Fruit fly (Drosophila melanogaster) whole organism, pupa: ENCODE data around the gene CG10650.
A peak's percentile ranks its signal among the peaks of the same experiment; 100 is the strongest.

Experiments used
- CG10348 ChIP-seq: fragments of 200-800 bp; sonication (Bioruptor generic); IDR thresholded peaks from 2 replicates; pipeline ENCODE4 v1.3.6; 2022; ENCODE audit warnings: missing biosample characterization, missing genetic modification characterization
- CG12605 ChIP-seq: fragments of 200-800 bp; sonication (Bioruptor generic); IDR thresholded peaks from 2 replicates; pipeline ENCODE4 v1.3.6; 2022; ENCODE audit warnings: missing biosample characterization, missing genetic modification characterization
- CG13204 ChIP-seq: fragments of 200-800 bp; sonication (Bioruptor generic); optimal IDR thresholded peaks from 2 replicates; lab custom pipeline; 2018; ENCODE audit warnings: missing biosample characterization, mild to moderate bottlenecking, missing genetic modification characterization, moderate library complexity
- CG14655 ChIP-seq: fragments of 200-800 bp; sonication (Bioruptor generic); optimal IDR thresholded peaks from 3 replicates; lab custom pipeline; 2017; ENCODE audit warnings: mild to moderate bottlenecking, missing biosample characterization, missing genetic modification reagents, missing genetic modification characterization
- CG15710 ChIP-seq: fragments of 200-800 bp; sonication (Bioruptor generic); optimal IDR thresholded peaks from 2 replicates; lab custom pipeline; 2018; ENCODE audit warnings: missing biosample characterization, mild to moderate bottlenecking, missing genetic modification characterization, moderate library complexity
- CG17806 ChIP-seq: fragments of 200-800 bp; sonication (Bioruptor generic); optimal IDR thresholded peaks from 2 replicates; lab custom pipeline; 2018; ENCODE audit warnings: missing biosample characterization, mild to moderate bottlenecking, missing genetic modification characterization, moderate library complexity
- CG32121 ChIP-seq: fragments of 200-800 bp; sonication (Bioruptor generic); IDR thresholded peaks from 2 replicates; pipeline ENCODE4 v1.3.6; 2022; ENCODE audit warnings: missing biosample characterization, missing genetic modification characterization
- CG34367 ChIP-seq: fragments of 200-800 bp; sonication (Bioruptor generic); optimal IDR thresholded peaks from 2 replicates; lab custom pipeline; 2018; ENCODE audit warnings: missing biosample characterization, mild to moderate bottlenecking, missing genetic modification characterization
- CG4496 ChIP-seq: fragments of 200-800 bp; sonication (Bioruptor generic); IDR thresholded peaks from 3 replicates; pipeline ENCODE4 v1.3.6; 2022; ENCODE audit warnings: missing biosample characterization, missing genetic modification characterization
- CG8159 ChIP-seq: fragments of 200-800 bp; sonication (Bioruptor generic); optimal IDR thresholded peaks from 3 replicates; lab custom pipeline; 2018; ENCODE audit warnings: missing biosample characterization, mild to moderate bottlenecking, missing genetic modification characterization, moderate library complexity
- CG8301 ChIP-seq: fragments of 200-800 bp; sonication (Bioruptor generic); optimal IDR thresholded peaks from 2 replicates; lab custom pipeline; 2018; ENCODE audit warnings: missing biosample characterization, mild to moderate bottlenecking, missing genetic modification characterization
- CG9948 ChIP-seq: fragments of 200-800 bp; sonication (Bioruptor generic); optimal IDR thresholded peaks from 2 replicates; lab custom pipeline; 2018; ENCODE audit warnings: missing biosample characterization, mild to moderate bottlenecking, missing genetic modification characterization, moderate library complexity
- D1 ChIP-seq: fragments of 200-800 bp; sonication (Bioruptor generic); optimal IDR thresholded peaks from 2 replicates; lab custom pipeline; 2018; ENCODE audit warnings: missing biosample characterization, mild to moderate bottlenecking, missing genetic modification characterization, moderate library complexity
- EcR ChIP-seq: fragments of 200-800 bp; sonication (Bioruptor generic); optimal IDR thresholded peaks from 3 replicates; lab custom pipeline; 2019; ENCODE audit warnings: missing biosample characterization, missing genetic modification characterization, mild to moderate bottlenecking, moderate library complexity, missing genetic modification reagents
- Ets98B ChIP-seq: fragments of 200-800 bp; sonication (Bioruptor generic); IDR thresholded peaks from 2 replicates; pipeline ENCODE4 v1.3.6; 2022; ENCODE audit warnings: missing biosample characterization, missing genetic modification characterization
- Pif1A ChIP-seq: fragments of 200-800 bp; sonication (Bioruptor generic); optimal IDR thresholded peaks from 3 replicates; lab custom pipeline; 2016; ENCODE audit warnings: missing biosample characterization, missing genetic modification characterization
- Pif1B ChIP-seq: fragments of 200-800 bp; sonication (Bioruptor generic); optimal IDR thresholded peaks from 3 replicates; lab custom pipeline; 2016; ENCODE audit warnings: missing biosample characterization, missing genetic modification characterization
- Snoo ChIP-seq: fragments of 200-800 bp; sonication (Bioruptor generic); optimal IDR thresholded peaks from 3 replicates; lab custom pipeline; 2017; ENCODE audit warnings: missing biosample characterization, mild to moderate bottlenecking, missing genetic modification characterization, inconsistent platforms
- fd96Ca ChIP-seq: fragments of 200-800 bp; sonication (Bioruptor generic); IDR thresholded peaks from 3 replicates; pipeline ENCODE4 v1.3.6; 2022; ENCODE audit warnings: missing biosample characterization, missing genetic modification characterization
- gl ChIP-seq: fragments of 200-800 bp; sonication (Bioruptor generic); optimal IDR thresholded peaks from 2 replicates; lab custom pipeline; 2018; ENCODE audit warnings: missing biosample characterization, mild to moderate bottlenecking, missing genetic modification characterization
- rn ChIP-seq: fragments of 200-800 bp; sonication (Bioruptor generic); IDR thresholded peaks from 2 replicates; pipeline ENCODE4 v1.3.6; 2022; ENCODE audit warnings: missing biosample characterization, missing genetic modification characterization

Gene CG10650

DNA sequence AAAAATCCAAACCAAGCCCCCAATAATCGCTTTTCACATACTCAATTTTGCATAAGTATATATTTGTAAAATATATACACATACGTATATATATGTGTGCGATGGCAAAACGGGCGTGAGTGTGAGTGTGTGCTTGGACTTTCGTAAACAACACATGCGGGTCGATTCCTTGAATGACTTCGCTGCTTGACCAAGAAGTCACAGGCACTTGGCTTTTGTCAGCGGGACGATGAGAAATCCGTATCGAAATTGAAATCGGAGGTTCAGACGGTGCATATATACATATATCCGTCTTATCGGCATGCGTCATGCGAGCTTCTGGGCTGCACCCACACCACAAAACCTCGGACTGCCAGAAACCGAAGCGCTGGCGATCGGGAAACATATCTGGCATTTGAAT, 39.3 kb upstream of the CG10650 start:
- no peak for TF ChIP-seq gl (tag; lab: Kevin White, UChicago)
- no peak for TF ChIP-seq CG4496 (GFP tag; lab: Robert Waterston, UW)
- no peak for TF ChIP-seq EcR
- no peak for TF ChIP-seq CG34367
- TF ChIP-seq rn (GFP tag; lab: Robert Waterston, UW): no peak
- peak; percentile 15 for TF ChIP-seq Pif1B (GFP tag; lab: Kevin White, UChicago)

DNA sequence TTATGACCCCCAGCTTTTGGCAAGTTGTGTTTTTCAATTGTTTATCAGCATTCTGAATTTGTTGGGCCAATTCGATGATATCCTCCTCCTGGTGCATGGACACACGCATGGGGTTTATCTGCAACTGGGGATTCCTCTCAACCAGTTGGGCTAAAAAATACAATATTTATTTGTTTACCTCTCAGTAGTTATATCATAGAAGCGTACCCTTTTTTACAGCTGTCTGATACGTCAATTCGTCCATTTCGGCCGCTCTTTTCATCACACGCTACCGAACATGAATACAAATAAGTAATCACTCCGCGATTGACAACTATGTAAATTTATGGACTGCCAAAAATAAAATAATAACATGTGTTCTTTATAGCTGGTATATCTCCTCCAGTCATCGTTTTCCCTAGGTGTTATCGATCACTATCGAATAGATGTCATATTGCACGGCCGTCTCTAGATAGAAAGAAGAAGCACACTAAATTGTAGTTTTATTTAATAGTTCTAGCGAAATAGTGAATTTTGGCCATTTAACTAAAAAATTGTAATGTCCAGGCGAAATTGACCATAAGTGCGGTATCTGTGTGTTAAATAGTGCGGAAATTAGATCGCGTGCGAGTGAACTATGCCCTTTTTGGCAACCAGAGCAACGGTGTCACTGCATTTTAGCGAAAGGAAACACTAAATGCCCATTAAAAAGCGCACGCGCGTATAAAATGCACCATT, 38.6 kb upstream of the CG10650 start, which contains the start of the genes mib2 and CG31800:
Gene mib2 (plus strand): TSS at position 232 of the 717 bp plus-strand sequence.
Gene CG31800 (minus strand): TSS at position 364 of the 717 bp plus-strand sequence.
- no peak for TF ChIP-seq rn (GFP tag; lab: Robert Waterston, UW)

DNA sequence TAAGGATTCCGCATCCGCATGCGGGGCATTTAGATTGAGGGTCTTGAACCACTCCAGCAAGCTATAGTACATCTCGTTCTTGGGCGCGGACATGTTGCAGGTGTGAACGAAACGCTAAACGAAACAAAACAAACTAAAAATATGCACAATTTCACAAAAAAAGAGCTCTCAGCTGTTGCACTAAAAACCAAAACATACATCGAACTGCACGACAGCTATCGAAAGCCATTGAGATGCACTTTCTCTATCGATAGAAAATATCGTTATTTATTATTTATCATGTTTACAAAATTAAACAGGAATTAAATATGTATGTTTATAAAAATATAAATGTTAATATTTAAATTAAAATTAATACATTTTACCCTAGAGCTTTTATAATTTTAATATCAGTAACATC, 37.6 kb upstream of the CG10650 start, which contains the start of gene hook:
Gene hook (minus strand): TSS at position 211 of the 400 bp plus-strand sequence.
- TF ChIP-seq Snoo (tag; lab: Kevin White, UChicago) (no peak), CG15710 (tag; lab: Kevin White, UChicago) (no peak), gl (tag; lab: Kevin White, UChicago) (no peak), CG32121 (no peak), Pif1B (GFP tag; lab: Kevin White, UChicago) (no peak), CG10348 (GFP tag; lab: Robert Waterston, UW) (no peak)
- TF ChIP-seq, all 21 proteins: peak for 0

DNA sequence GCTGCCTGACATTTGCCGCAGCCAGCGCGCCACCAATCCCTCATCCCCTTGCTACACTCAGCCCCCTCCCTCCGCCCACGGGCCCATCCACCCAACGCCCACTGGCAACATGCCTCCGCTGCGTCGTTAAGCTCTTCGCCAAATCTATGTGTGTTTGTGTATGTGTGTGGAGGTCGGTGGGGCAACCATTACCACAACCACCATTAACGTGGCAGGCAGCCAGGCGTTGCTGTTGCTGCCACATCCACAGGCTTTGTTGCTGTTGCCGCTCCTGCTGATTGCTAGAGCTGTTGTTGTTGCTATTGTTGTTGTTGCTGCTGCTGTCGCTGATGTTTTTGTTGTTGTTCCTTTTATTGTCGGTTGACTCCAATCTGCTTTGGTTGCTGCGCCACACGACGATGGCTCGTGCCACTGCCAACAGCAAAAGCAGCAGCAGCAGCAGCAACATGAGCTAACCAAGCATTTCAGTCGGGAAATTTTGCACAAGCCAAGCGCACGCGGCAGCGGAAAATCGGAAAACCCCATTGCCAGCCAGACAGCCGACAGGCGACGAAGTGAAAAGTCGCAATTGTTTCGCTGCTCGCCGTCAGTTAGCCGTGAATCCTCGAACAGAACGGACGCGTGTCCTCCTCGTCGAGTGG, 31.6 kb upstream of the CG10650 start, which contains the start of gene Sidpn:
Gene Sidpn (plus strand): TSS at position 465 of the 641 bp plus-strand sequence.
- TF ChIP-seq CG13204 (GFP tag; lab: Kevin White, UChicago) (peak; percentile 78), CG9948 (tag; lab: Kevin White, UChicago) (no peak), rn (GFP tag; lab: Robert Waterston, UW) (no peak)

DNA sequence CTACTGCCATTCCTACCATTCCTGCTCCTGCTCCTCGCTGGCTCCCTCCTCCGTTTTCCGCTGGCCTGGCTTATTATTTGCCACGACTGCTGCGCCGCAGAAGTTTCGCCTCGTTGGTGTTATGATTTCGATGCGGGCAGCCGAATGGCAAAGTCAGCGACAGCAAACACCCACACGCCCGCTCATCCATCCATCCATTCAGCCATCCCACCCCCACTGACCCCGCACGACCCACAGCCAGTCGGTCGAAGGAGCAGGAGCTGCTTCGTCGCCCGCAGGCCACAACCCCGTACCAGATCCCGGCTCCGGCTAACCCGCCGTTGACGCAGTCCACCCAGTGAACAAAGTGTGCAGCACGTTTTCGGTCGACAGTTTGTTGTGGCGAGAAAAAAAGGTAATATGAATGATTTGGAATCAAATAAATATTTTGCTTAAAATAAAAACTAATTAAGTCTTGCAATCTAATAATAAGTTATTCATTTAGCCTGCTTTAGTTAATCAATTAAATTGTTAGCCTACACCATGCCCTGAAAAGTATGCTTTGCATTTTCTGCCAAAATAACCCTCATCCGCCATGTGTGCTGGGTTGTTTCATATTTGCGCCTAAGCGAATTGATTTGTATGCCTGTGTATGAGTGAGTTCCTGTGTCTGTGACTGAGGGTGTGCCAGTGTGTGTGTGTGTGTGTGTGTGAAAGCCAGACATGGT, 30.9 kb upstream of the CG10650 start:
- TF ChIP-seq CG13204 (GFP tag; lab: Kevin White, UChicago): peak; percentile 37
- no peak for TF ChIP-seq rn (GFP tag; lab: Robert Waterston, UW)
- TF ChIP-seq gl (tag; lab: Kevin White, UChicago): peak; percentile 46
- TF ChIP-seq CG34367: peak; percentile 59
- TF ChIP-seq Snoo (tag; lab: Kevin White, UChicago): peak; percentile 56
- TF ChIP-seq CG8301: peak; percentile 55
- peak; percentile 52 for TF ChIP-seq Pif1A (GFP tag; lab: Kevin White, UChicago)
- peak; percentile 79 for TF ChIP-seq CG15710 (tag; lab: Kevin White, UChicago)
- peak; percentile 69 for TF ChIP-seq CG14655 (GFP tag; lab: Kevin White, UChicago)
- TF ChIP-seq CG12605 (GFP tag; lab: Robert Waterston, UW): no peak
- TF ChIP-seq Pif1B (GFP tag; lab: Kevin White, UChicago): peak; percentile 15
- no peak for TF ChIP-seq EcR
- TF ChIP-seq CG17806 (tag; lab: Kevin White, UChicago): peak; percentile 66
- TF ChIP-seq CG32121: no peak
- TF ChIP-seq D1: no peak
- TF ChIP-seq fd96Ca (GFP tag; lab: Robert Waterston, UW): no peak
- TF ChIP-seq CG9948 (tag; lab: Kevin White, UChicago): peak; percentile 65
- no peak for TF ChIP-seq Ets98B (GFP tag; lab: Robert Waterston, UW)
- TF ChIP-seq CG4496 (GFP tag; lab: Robert Waterston, UW): no peak
- no peak for TF ChIP-seq CG10348 (GFP tag; lab: Robert Waterston, UW)
- peak; percentile 84 for TF ChIP-seq CG8159 (tag; lab: Kevin White, UChicago)

DNA sequence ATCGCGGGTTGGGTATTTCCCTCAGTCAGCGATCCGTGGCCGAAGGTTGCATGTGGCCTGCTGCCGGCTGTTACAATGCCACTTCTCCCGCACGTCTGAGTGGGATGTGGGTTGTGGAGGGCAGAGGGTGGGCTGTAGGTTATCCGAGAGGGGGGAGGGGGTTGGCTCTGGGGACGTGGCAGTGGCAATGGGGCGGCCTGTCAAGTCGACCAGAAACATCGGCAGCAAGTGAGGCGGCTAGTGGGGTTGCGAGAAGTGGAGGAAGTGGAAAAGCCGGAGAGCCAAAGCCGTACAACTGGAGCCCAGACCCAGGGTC, 29.0 kb upstream of the CG10650 start:
- no peak for TF ChIP-seq CG15710 (tag; lab: Kevin White, UChicago)
- TF ChIP-seq Pif1A (GFP tag; lab: Kevin White, UChicago): no peak
- 0 out of 3 replicates have a peak, but pooled peaks have one; percentile 9 for TF ChIP-seq fd96Ca (GFP tag; lab: Robert Waterston, UW)
- TF ChIP-seq CG34367: no peak
- TF ChIP-seq CG13204 (GFP tag; lab: Kevin White, UChicago): peak; percentile 25
